Fruit fly (Drosophila melanogaster): ENCODE results near the gene SNF4Agamma.
A peak's percentile ranks its signal among the peaks of the same experiment; 100 is the strongest.

SNF4Agamma gene

dm6 chr3R:21199953-21200368 is 59.4 kb downstream of the SNF4Agamma start (continued):
- TF ChIP-seq chn (GFP tag; optimal IDR thresholded peaks at IDR 0.05), result peak; percentile 19
- TF ChIP-seq D19B (GFP tag; optimal IDR thresholded peaks at IDR 0.05), result no peak
- TF ChIP-seq CG30020 (tag; optimal IDR thresholded peaks at IDR 0.05), result no peak
- peak; percentile 6; the same call in 1 of the 2 replicates for TF ChIP-seq HLH3B (GFP tag; IDR thresholded peaks at IDR 0.05)
- TF ChIP-seq PHDP (tag; optimal IDR thresholded peaks at IDR 0.05), result peak; percentile 6
- no peak for TF ChIP-seq dimm (GFP tag; IDR thresholded peaks at IDR 0.05)
- no peak for TF ChIP-seq Sox100B (GFP tag; optimal IDR thresholded peaks at IDR 0.05)
- peak; percentile 20 to 69 for TF ChIP-seq bsh (GFP tag; optimal IDR thresholded peaks at IDR 0.05)
- peak; percentile 12 for TF ChIP-seq slp2 (GFP tag; optimal IDR thresholded peaks at IDR 0.05)
- TF ChIP-seq Chrac-16 (GFP tag; optimal IDR thresholded peaks at IDR 0.05), result peak; percentile 42
- no peak for TF ChIP-seq CG34376 (GFP tag; optimal IDR thresholded peaks at IDR 0.05)
- TF ChIP-seq CG7963 (GFP tag; IDR thresholded peaks at IDR 0.05; ENCODE audit: partially characterized antibody), result no peak
- peak; percentile 24 for TF ChIP-seq tio (GFP tag; optimal IDR thresholded peaks at IDR 0.05)
- no peak for TF ChIP-seq dm (GFP tag; optimal IDR thresholded peaks at IDR 0.05)
- no peak for TF ChIP-seq sob (GFP tag; IDR thresholded peaks at IDR 0.05)
- peak; percentile 37 for TF ChIP-seq phol (tag; optimal IDR thresholded peaks at IDR 0.05)
- no peak for TF ChIP-seq Eip74EF (GFP tag; optimal IDR thresholded peaks at IDR 0.05)
- TF ChIP-seq CG2202 (tag; optimal IDR thresholded peaks at IDR 0.05), result no peak
- 0 out of 2 replicates have a peak, but pooled peaks have one; percentile 29 for TF ChIP-seq peb (GFP tag; IDR thresholded peaks at IDR 0.05)
- TF ChIP-seq CG16815 (GFP tag; optimal IDR thresholded peaks at IDR 0.05), result peak; percentile 13
- no peak for TF ChIP-seq Dp (GFP tag; optimal IDR thresholded peaks at IDR 0.05)
- no peak for TF ChIP-seq CG17802 (tag; optimal IDR thresholded peaks at IDR 0.05)
- no peak for TF ChIP-seq CG15011 (GFP tag; optimal IDR thresholded peaks at IDR 0.05)
- TF ChIP-seq CG11560 (tag; IDR thresholded peaks at IDR 0.05), result no peak
- peak; percentile 11 for TF ChIP-seq Bdp1 (GFP tag; optimal IDR thresholded peaks at IDR 0.05)
- TF ChIP-seq Vsx1 (GFP tag; optimal IDR thresholded peaks at IDR 0.05), result peak; percentile 29
- no peak for TF ChIP-seq Med (GFP tag)
- no peak for TF ChIP-seq CG8089 (GFP tag; optimal IDR thresholded peaks at IDR 0.05)
- TF ChIP-seq Sry-δ (GFP tag; optimal IDR thresholded peaks at IDR 0.05), result no peak
- no peak for TF ChIP-seq CG7987 (GFP tag; optimal IDR thresholded peaks at IDR 0.05)
- TF ChIP-seq grn (GFP tag; optimal IDR thresholded peaks at IDR 0.05), result no peak
- no peak for TF ChIP-seq CG11723 (GFP tag; optimal IDR thresholded peaks at IDR 0.05)
- TF ChIP-seq jigr1 (GFP tag; IDR thresholded peaks at IDR 0.05), result no peak
- no peak for TF ChIP-seq Nf-YC (tag; optimal IDR thresholded peaks at IDR 0.05)
- TF ChIP-seq yki (optimal IDR thresholded peaks at IDR 0.05), result no peak
- TF ChIP-seq Usf (GFP tag; optimal IDR thresholded peaks at IDR 0.05), result no peak
- TF ChIP-seq H15 (GFP tag; IDR thresholded peaks at IDR 0.05), result no peak
- peak; percentile 28; the same call in 1 of the 2 replicates for TF ChIP-seq sisA (GFP tag; IDR thresholded peaks at IDR 0.05)
- TF ChIP-seq CG14710 (tag; optimal IDR thresholded peaks at IDR 0.05), result peak; percentile 10
- TF ChIP-seq corto (GFP tag; optimal IDR thresholded peaks at IDR 0.05), result no peak
- TF ChIP-seq CG6791 (GFP tag; IDR thresholded peaks at IDR 0.05; ENCODE audit: partially characterized antibody), result no peak
- TF ChIP-seq kay (GFP tag; optimal IDR thresholded peaks at IDR 0.05), result no peak
- TF ChIP-seq zfh1 (GFP tag; IDR thresholded peaks at IDR 0.05), result peak; percentile 71; the same call in 1 of the 3 replicates
- peak; percentile 41 for TF ChIP-seq CG9437 (GFP tag; optimal IDR thresholded peaks at IDR 0.05)
- TF ChIP-seq CG11085 (GFP tag; IDR thresholded peaks at IDR 0.05), result no peak
- TF ChIP-seq az2 (GFP tag; optimal IDR thresholded peaks at IDR 0.05), result peak; percentile 73
- TF ChIP-seq CG10147 (GFP tag; optimal IDR thresholded peaks at IDR 0.05), result no peak
- TF ChIP-seq CG31388 (GFP tag; optimal IDR thresholded peaks at IDR 0.05), result no peak
- TF ChIP-seq gsb (GFP tag; IDR thresholded peaks at IDR 0.05), result no peak
- TF ChIP-seq Max (GFP tag; optimal IDR thresholded peaks at IDR 0.05), result no peak
- no peak for TF ChIP-seq Trl (optimal IDR thresholded peaks at IDR 0.05)
- peak; percentile 0 for TF ChIP-seq Trl (GFP tag; optimal IDR thresholded peaks at IDR 0.05)
